Worm (Caenorhabditis elegans): ENCODE measurements around the gene msp-81.

DNA sequence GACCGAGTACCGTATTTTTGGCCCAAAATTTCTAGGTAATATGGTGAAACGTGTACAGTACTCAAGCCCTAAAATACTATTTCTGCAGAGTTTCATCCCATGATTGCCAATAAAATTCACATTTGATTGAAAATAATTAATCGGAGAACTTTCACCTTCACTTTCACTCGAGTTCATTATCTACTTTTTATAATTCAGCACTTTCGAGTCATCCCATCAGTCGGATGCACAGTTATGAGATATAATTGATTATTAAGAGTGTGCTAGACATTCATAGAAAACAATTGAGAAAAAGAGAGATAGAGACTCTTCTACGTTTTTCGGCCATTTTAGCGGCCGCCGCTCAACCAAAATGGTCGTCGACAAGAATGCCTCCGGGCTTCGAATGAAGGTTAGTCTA is 33.5 kb downstream of the msp-81 start, which contains the start of gene fat-3:
- TF ChIP-seq unc-62 (GFP tag; optimal IDR thresholded peaks at IDR 0.05) (no peak), nhr-28 (tag; optimal IDR thresholded peaks at IDR 0.05) (no peak), unc-39 (tag; optimal IDR thresholded peaks at IDR 0.05) (no peak), mep-1 (tag; optimal IDR thresholded peaks at IDR 0.05) (no peak), nhr-237 (tag; optimal IDR thresholded peaks at IDR 0.05) (no peak)
